Fruit fly (Drosophila melanogaster) whole organism, embryonic: ENCODE data around the gene CG6048.

Experiments used
- ATbp ChIP-seq: fragments of 200-800 bp; sonication (Bioruptor generic); optimal IDR thresholded peaks from 2 replicates; lab custom pipeline; 2017; ENCODE audit warnings: missing biosample characterization, mild to moderate bottlenecking, missing genetic modification characterization, missing genetic modification reagents
- Atf-2 ChIP-seq: fragments of 200-800 bp; sonication (Bioruptor generic); optimal IDR thresholded peaks from 2 replicates; lab custom pipeline; 2016; ENCODE audit warnings: missing biosample characterization, missing genetic modification characterization
- CG10543 ChIP-seq: fragments of 200-800 bp; sonication (Bioruptor generic); optimal IDR thresholded peaks from 3 replicates; lab custom pipeline; 2017; ENCODE audit warnings: missing biosample characterization, mild to moderate bottlenecking, missing genetic modification characterization, moderate library complexity
- CG10565 ChIP-seq: fragments of 200-800 bp; sonication (Bioruptor generic); optimal IDR thresholded peaks from 3 replicates; lab custom pipeline; 2016; ENCODE audit warnings: missing biosample characterization, mild to moderate bottlenecking, missing genetic modification characterization
- CG12236 ChIP-seq: fragments of 200-800 bp; sonication (Bioruptor generic); optimal IDR thresholded peaks from 2 replicates; lab custom pipeline; 2016; ENCODE audit warnings: missing biosample characterization, missing genetic modification characterization
- CG13287 ChIP-seq: fragments of 200-800 bp; sonication (Bioruptor generic); IDR thresholded peaks from 2 replicates; pipeline ENCODE4 v1.3.6; 2022; ENCODE audit warnings: missing biosample characterization, missing genetic modification characterization; ENCODE audit not compliant: partially characterized antibody
- CG13424 ChIP-seq: fragments of 200-800 bp; sonication (Bioruptor generic); optimal IDR thresholded peaks from 2 replicates; lab custom pipeline; 2019; ENCODE audit warnings: missing biosample characterization, mild to moderate bottlenecking, missing genetic modification characterization, moderate library complexity
- CG1792 ChIP-seq: fragments of 200-800 bp; sonication (Bioruptor generic); optimal IDR thresholded peaks from 2 replicates; lab custom pipeline; 2016; ENCODE audit warnings: missing biosample characterization, missing genetic modification characterization
- CG18599 ChIP-seq: fragments of 200-800 bp; sonication (Bioruptor generic); optimal IDR thresholded peaks from 3 replicates; lab custom pipeline; 2017; ENCODE audit warnings: missing biosample characterization, missing genetic modification characterization, mild to moderate bottlenecking, moderate library complexity, missing genetic modification reagents
- CG2889 ChIP-seq: fragments of 200-800 bp; sonication (Bioruptor generic); IDR thresholded peaks from 3 replicates; pipeline ENCODE4 v1.3.6; 2022; ENCODE audit warnings: missing biosample characterization, missing genetic modification characterization
- CG31365 ChIP-seq: fragments of 200-800 bp; sonication (Bioruptor generic); optimal IDR thresholded peaks from 2 replicates; lab custom pipeline; 2018; ENCODE audit warnings: missing biosample characterization, mild to moderate bottlenecking, missing genetic modification characterization
- CG31441 ChIP-seq: fragments of 200-800 bp; sonication (Bioruptor generic); IDR thresholded peaks from 2 replicates; pipeline ENCODE4 v1.3.6; 2022; ENCODE audit warnings: missing biosample characterization, missing genetic modification characterization
- CG32532 ChIP-seq: fragments of 200-800 bp; sonication (Bioruptor generic); IDR thresholded peaks from 2 replicates; pipeline ENCODE4 v1.3.6; 2022; ENCODE audit warnings: missing biosample characterization, missing genetic modification characterization
- CG4282 ChIP-seq: fragments of 200-800 bp; sonication (Bioruptor generic); optimal IDR thresholded peaks from 2 replicates; lab custom pipeline; 2016; ENCODE audit warnings: missing biosample characterization, missing genetic modification characterization
- CG4360 ChIP-seq: fragments of 200-800 bp; sonication (Bioruptor generic); IDR thresholded peaks from 2 replicates; pipeline ENCODE4 v1.3.6; 2022; ENCODE audit warnings: missing biosample characterization, missing genetic modification characterization
- CG4854 ChIP-seq: fragments of 200-800 bp; sonication (Bioruptor generic); optimal IDR thresholded peaks from 2 replicates; lab custom pipeline; 2016; ENCODE audit warnings: missing biosample characterization, missing genetic modification characterization, inconsistent platforms
- CG9932 ChIP-seq: fragments of 200-800 bp; sonication (Bioruptor generic); IDR thresholded peaks from 2 replicates; pipeline ENCODE4 v1.3.6; 2022; ENCODE audit warnings: missing biosample characterization, missing genetic modification characterization
- Dip3 ChIP-seq: fragments of 200-800 bp; sonication (Bioruptor generic); optimal IDR thresholded peaks from 3 replicates; lab custom pipeline; 2016; ENCODE audit warnings: missing biosample characterization, missing genetic modification characterization
- Drgx ChIP-seq: fragments of 200-800 bp; sonication (Bioruptor generic); IDR thresholded peaks from 2 replicates; pipeline ENCODE4 v1.3.6; 2022; ENCODE audit warnings: missing biosample characterization, missing genetic modification characterization
- HLH4C ChIP-seq: fragments of 200-800 bp; sonication (Bioruptor generic); IDR thresholded peaks from 3 replicates; pipeline ENCODE4 v1.3.6; 2022; ENCODE audit warnings: missing biosample characterization, missing genetic modification characterization; ENCODE audit not compliant: partially characterized antibody
- Hsf ChIP-seq: fragments of 200-800 bp; sonication (Bioruptor generic); optimal IDR thresholded peaks from 3 replicates; lab custom pipeline; 2016; ENCODE audit warnings: missing biosample characterization, missing genetic modification characterization
- Sry-β ChIP-seq: fragments of 200-800 bp; sonication (Bioruptor generic); optimal IDR thresholded peaks from 2 replicates; lab custom pipeline; 2018; ENCODE audit warnings: missing biosample characterization, mild to moderate bottlenecking, missing genetic modification characterization, moderate library complexity
- amos ChIP-seq: fragments of 200-800 bp; sonication (Bioruptor generic); IDR thresholded peaks from 2 replicates; pipeline ENCODE4 v1.3.6; 2022; ENCODE audit warnings: missing biosample characterization, missing genetic modification characterization; ENCODE audit not compliant: partially characterized antibody
- ap ChIP-seq: fragments of 200-800 bp; sonication (Bioruptor generic); IDR thresholded peaks from 2 replicates; pipeline ENCODE4 v1.3.6; 2022; ENCODE audit warnings: missing biosample characterization, missing genetic modification characterization
- bowl ChIP-seq: fragments of 200-800 bp; sonication (Bioruptor generic); IDR thresholded peaks from 2 replicates; pipeline ENCODE4 v1.3.6; 2022; ENCODE audit warnings: missing biosample characterization, missing genetic modification characterization
- br ChIP-seq: fragments of >200 bp; optimal IDR thresholded peaks from 2 replicates; lab custom pipeline; 2017
- btn ChIP-seq: fragments of 200-800 bp; sonication (Bioruptor generic); optimal IDR thresholded peaks from 2 replicates; lab custom pipeline; 2016; ENCODE audit warnings: missing biosample characterization, missing genetic modification characterization
- cg ChIP-seq: fragments of 200-800 bp; sonication (Bioruptor generic); optimal IDR thresholded peaks from 3 replicates; lab custom pipeline; 2019; ENCODE audit warnings: missing biosample characterization, mild to moderate bottlenecking, missing genetic modification characterization, moderate library complexity
- croc ChIP-seq: fragments of 200-800 bp; sonication (Bioruptor generic); conservative IDR thresholded peaks from 3 replicates; pipeline ENCODE4 v1.3.6; 2022; ENCODE audit warnings: missing biosample characterization, missing genetic modification characterization
- dati ChIP-seq: fragments of 200-800 bp; sonication (Bioruptor generic); IDR thresholded peaks from 2 replicates; pipeline ENCODE4 v1.3.6; 2022; ENCODE audit warnings: missing biosample characterization, missing genetic modification characterization
- emc ChIP-seq: fragments of 200-800 bp; sonication (Bioruptor generic); optimal IDR thresholded peaks from 2 replicates; lab custom pipeline; 2016; ENCODE audit warnings: missing biosample characterization, missing genetic modification characterization
- ewg ChIP-seq: fragments of 200-800 bp; sonication (Bioruptor generic); optimal IDR thresholded peaks from 3 replicates; lab custom pipeline; 2017; ENCODE audit warnings: mild to moderate bottlenecking, missing biosample characterization, missing genetic modification reagents, missing genetic modification characterization
- gsb ChIP-seq: fragments of 200-800 bp; sonication (Bioruptor generic); IDR thresholded peaks from 2 replicates; pipeline ENCODE4 v1.3.6; 2022; ENCODE audit warnings: missing biosample characterization, missing genetic modification characterization
- hbn ChIP-seq: fragments of 200-800 bp; sonication (Bioruptor generic); IDR thresholded peaks from 2 replicates; pipeline ENCODE4 v1.3.6; 2022; ENCODE audit warnings: missing biosample characterization, missing genetic modification characterization; ENCODE audit not compliant: partially characterized antibody
- lab ChIP-seq: fragments of 200-800 bp; sonication (Bioruptor generic); optimal IDR thresholded peaks from 3 replicates; lab custom pipeline; 2017; ENCODE audit warnings: missing biosample characterization, missing genetic modification characterization, mild to moderate bottlenecking, moderate library complexity, missing genetic modification reagents
- lola ChIP-seq, 3 experiments: fragments of >200 bp in 2 of 3; fragments of 200-800 bp in 1 of 3; sonication (Bioruptor generic) in 1 of 3; optimal IDR thresholded peaks; 2 replicates each; lab custom pipeline; 2017 to 2019; ENCODE audit warnings: missing biosample characterization in 3 of 3, missing genetic modification characterization in 3 of 3, mild to moderate bottlenecking in 1 of 3, moderate library complexity in 1 of 3
- mirr ChIP-seq: fragments of 200-800 bp; sonication (Bioruptor generic); optimal IDR thresholded peaks from 3 replicates; lab custom pipeline; 2018; ENCODE audit warnings: missing biosample characterization, mild to moderate bottlenecking, missing genetic modification characterization
- nmo ChIP-seq: fragments of 200-800 bp; sonication (Bioruptor generic); optimal IDR thresholded peaks from 2 replicates; lab custom pipeline; 2018; ENCODE audit warnings: missing biosample characterization, mild to moderate bottlenecking, missing genetic modification characterization, moderate library complexity
- pros ChIP-seq: fragments of 200-800 bp; sonication (Bioruptor generic); optimal IDR thresholded peaks from 3 replicates; lab custom pipeline; 2019; ENCODE audit warnings: missing biosample characterization, mild to moderate bottlenecking, missing genetic modification characterization, moderate library complexity
- repo ChIP-seq: fragments of 200-800 bp; sonication (Bioruptor generic); optimal IDR thresholded peaks from 2 replicates; lab custom pipeline; 2016; ENCODE audit warnings: missing biosample characterization, missing genetic modification characterization
- row ChIP-seq: fragments of 200-800 bp; sonication (Bioruptor generic); IDR thresholded peaks from 3 replicates; pipeline ENCODE4 v1.3.6; 2022; ENCODE audit warnings: missing biosample characterization, missing genetic modification characterization
- sens ChIP-seq: fragments of 200-800 bp; sonication (Bioruptor generic); peaks from one replicate; lab custom pipeline; 2016; ENCODE audit warnings: missing biosample characterization, missing genetic modification characterization
- sr ChIP-seq: fragments of 200-800 bp; sonication (Bioruptor generic); IDR thresholded peaks from 3 replicates; pipeline ENCODE4 v1.3.6; 2022; ENCODE audit warnings: missing biosample characterization, missing genetic modification characterization
- stwl ChIP-seq: fragments of 200-800 bp; sonication (Bioruptor generic); optimal IDR thresholded peaks from 3 replicates; lab custom pipeline; 2018; ENCODE audit warnings: missing biosample characterization, mild to moderate bottlenecking, missing genetic modification characterization, moderate library complexity
- tup ChIP-seq: fragments of 200-800 bp; sonication (Bioruptor generic); optimal IDR thresholded peaks from 2 replicates; lab custom pipeline; 2016; ENCODE audit warnings: missing biosample characterization, mild to moderate bottlenecking, missing genetic modification characterization, moderate library complexity
- yki ChIP-seq: fragments of >200 bp; optimal IDR thresholded peaks from 3 replicates; lab custom pipeline; 2018

CG6048 gene

dm6 chrX:5918499-5919126 is 33.8 kb upstream of the CG6048 start (continued):
- peak; percentile 93 for TF ChIP-seq CG31365 (tag; lab: Kevin White, UChicago)
- peak; percentile 66 for TF ChIP-seq hbn (GFP tag; lab: Robert Waterston, UW)
- peak; percentile 98 for TF ChIP-seq CG1792 (GFP tag; lab: Kevin White, UChicago)
- TF ChIP-seq CG4360 (GFP tag; lab: Robert Waterston, UW), result peak; percentile 86
- TF ChIP-seq bowl, result peak; percentile 98
- peak; percentile 100 for TF ChIP-seq CG12236 (GFP tag; lab: Kevin White, UChicago)
- peak; percentile 97 for TF ChIP-seq CG31441 (GFP tag; lab: Robert Waterston, UW)

dm6 chrX:5920932-5921331 is 31.4 kb upstream of the CG6048 start:
- TF ChIP-seq HLH4C (GFP tag; lab: Robert Waterston, UW) (0 out of 3 replicates have a peak, but pooled peaks have one; percentile 25), sens (GFP tag; lab: Kevin White, UChicago) (peak; percentile 31), Drgx (GFP tag; lab: Robert Waterston, UW) (0 out of 2 replicates have a peak, but pooled peaks have one; percentile 6), lola (GFP tag; optimal IDR thresholded peaks at IDR 0.05; lab: Kevin White, UChicago) (no peak)

dm6 chrX:5922057-5922456 is 30.3 kb upstream of the CG6048 start:
- no peak for TF ChIP-seq lab
- 0 out of 2 replicates have a peak, but pooled peaks have one; percentile 6 for TF ChIP-seq CG13287
- TF ChIP-seq CG10543 (GFP tag; lab: Kevin White, UChicago), result no peak
- TF ChIP-seq CG4282 (GFP tag; lab: Kevin White, UChicago), result no peak
- TF ChIP-seq croc (GFP tag; lab: Robert Waterston, UW), result no peak
- TF ChIP-seq sr (GFP tag; lab: Robert Waterston, UW), result no peak
- no peak for TF ChIP-seq Dip3 (GFP tag; lab: Kevin White, UChicago)
- no peak for TF ChIP-seq CG9932 (GFP tag; lab: Robert Waterston, UW)
- TF ChIP-seq nmo (GFP tag; lab: Kevin White, UChicago), result no peak
- no peak for TF ChIP-seq CG32532
- 0 out of 3 replicates have a peak, but pooled peaks have one; percentile 28 for TF ChIP-seq row (GFP tag; lab: Robert Waterston, UW)
- peak; percentile 92 for TF ChIP-seq stwl (tag; lab: Kevin White, UChicago)

- no peak for TF ChIP-seq br (lab: Kevin White, UChicago)
- TF ChIP-seq ATbp (GFP tag; lab: Kevin White, UChicago), result no peak
- TF ChIP-seq CG18599, result peak; percentile 39
- no peak for TF ChIP-seq cg (GFP tag; lab: Kevin White, UChicago)
- no peak for TF ChIP-seq CG2889 (GFP tag; lab: Robert Waterston, UW)
- TF ChIP-seq CG4854 (GFP tag; lab: Kevin White, UChicago), result no peak
- TF ChIP-seq Sry-β (GFP tag; lab: Kevin White, UChicago), result no peak
- TF ChIP-seq ewg, result no peak
- TF ChIP-seq emc (GFP tag; lab: Kevin White, UChicago), result no peak
- no peak for TF ChIP-seq yki (lab: Kevin White, UChicago)
- TF ChIP-seq repo, result no peak
- no peak for TF ChIP-seq btn (GFP tag; lab: Kevin White, UChicago)
- no peak for TF ChIP-seq CG13424 (tag; lab: Kevin White, UChicago)
- TF ChIP-seq tup (GFP tag; lab: Kevin White, UChicago), result no peak
- no peak for TF ChIP-seq amos (GFP tag; lab: Robert Waterston, UW)
- no peak for TF ChIP-seq ap (GFP tag; lab: Robert Waterston, UW)
- no peak for TF ChIP-seq CG10565 (GFP tag; lab: Kevin White, UChicago)
- TF ChIP-seq dati (GFP tag; lab: Robert Waterston, UW), result no peak
- peak; percentile 28 for TF ChIP-seq Hsf (GFP tag; lab: Kevin White, UChicago)
- TF ChIP-seq gsb, result no peak
- TF ChIP-seq mirr (GFP tag; lab: Kevin White, UChicago), result no peak
- TF ChIP-seq CG4282 (GFP tag; lab: Kevin White, UChicago), result no peak
- TF ChIP-seq pros (GFP tag; lab: Kevin White, UChicago), result no peak
- peak; percentile 66; the same call in 1 of the 3 replicates for TF ChIP-seq HLH4C (GFP tag; lab: Robert Waterston, UW)
- TF ChIP-seq Atf-2 (GFP tag; lab: Kevin White, UChicago), result no peak
These were observed 29.2 kb upstream of the CG6048 start for dm6 chrX:5923124-5923523.
